Worm (Caenorhabditis elegans): ENCODE data around the gene F31A3.5.
A peak's percentile ranks its signal among the peaks of the same experiment; 100 is the strongest.

F31A3.5 gene

DNA sequence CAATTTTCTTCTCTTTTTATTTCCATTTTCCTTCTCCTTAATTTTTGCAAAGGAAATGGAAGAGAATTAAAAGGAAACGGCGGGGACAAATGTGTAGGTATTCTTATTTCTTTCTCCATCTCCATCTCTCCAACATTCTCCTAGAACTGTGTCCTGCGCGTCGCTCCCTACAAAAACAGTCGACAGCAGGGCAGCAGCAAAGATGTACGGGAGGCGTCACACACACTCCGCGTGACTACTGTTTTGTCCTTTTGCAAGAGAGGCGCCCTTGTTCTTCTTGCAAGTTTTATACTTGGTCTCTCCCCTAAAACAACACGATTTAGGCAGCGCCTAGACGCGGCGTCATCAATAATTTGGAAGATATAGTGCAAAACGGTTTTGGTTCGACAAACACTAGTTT is 23.4 kb downstream of the F31A3.5 start (continued):
- TF ChIP-seq sptf-1 (tag; optimal IDR thresholded peaks at IDR 0.05): no peak
- TF ChIP-seq lin-35 (GFP tag; optimal IDR thresholded peaks at IDR 0.05): peak in 1 of 2 experiments; percentile 35
- TF ChIP-seq mdl-1 (tag; optimal IDR thresholded peaks at IDR 0.05): peak in 1 of 2 experiments; percentile 67
- TF ChIP-seq unc-86 (tag; optimal IDR thresholded peaks at IDR 0.05): no peak
- peak; percentile 74 for TF ChIP-seq lin-14 (GFP tag; optimal IDR thresholded peaks at IDR 0.05)
- TF ChIP-seq mep-1 (tag; optimal IDR thresholded peaks at IDR 0.05): peak; percentile 24
- no peak for TF ChIP-seq lin-15B (tag; optimal IDR thresholded peaks at IDR 0.05)
- peak; percentile 4 for TF ChIP-seq nhr-90 (tag; optimal IDR thresholded peaks at IDR 0.05; ENCODE audit: poor library complexity)

- TF ChIP-seq nhr-20 (tag; optimal IDR thresholded peaks at IDR 0.05) (no peak), nhr-19 (GFP tag; conservative IDR thresholded peaks at IDR 0.05) (no peak), unc-98 (GFP tag; IDR thresholded peaks at IDR 0.05) (no peak), hlh-17 (GFP tag; optimal IDR thresholded peaks at IDR 0.05; ENCODE audit: borderline replicate concordance) (no peak), efl-3 (GFP tag; optimal IDR thresholded peaks at IDR 0.05) (no peak), lin-35 (GFP tag; optimal IDR thresholded peaks at IDR 0.05) (no peak)
These were observed 25.8 kb downstream of the F31A3.5 start for ce11 chrX:17537568-17537967.

- no peak for TF ChIP-seq efl-1 (optimal IDR thresholded peaks at IDR 0.05)
- TF ChIP-seq efl-1 (GFP tag; optimal IDR thresholded peaks at IDR 0.05 in 1 of 2): no peak
- TF ChIP-seq ces-1 (GFP tag; optimal IDR thresholded peaks at IDR 0.05): no peak
- TF ChIP-seq nhr-77 (tag; optimal IDR thresholded peaks at IDR 0.05): no peak
- no peak for TF ChIP-seq nhr-76 (tag; optimal IDR thresholded peaks at IDR 0.05)
- no peak for TF ChIP-seq ceh-82 (tag; optimal IDR thresholded peaks at IDR 0.05)
- no peak for TF ChIP-seq mab-9 (GFP tag; IDR thresholded peaks at IDR 0.05)
- peak; percentile 40 for TF ChIP-seq lin-14 (GFP tag; optimal IDR thresholded peaks at IDR 0.05)
- TF ChIP-seq pag-3 (tag; optimal IDR thresholded peaks at IDR 0.05; ENCODE audit: borderline replicate concordance, insufficient read depth): no peak
- TF ChIP-seq xbp-1 (tag; optimal IDR thresholded peaks at IDR 0.05): no peak
- TF ChIP-seq lin-13 (GFP tag; optimal IDR thresholded peaks at IDR 0.05): no peak
- TF ChIP-seq snu-23 (GFP tag; optimal IDR thresholded peaks at IDR 0.05): no peak
- peak; percentile 2 for TF ChIP-seq nhr-71 (tag; optimal IDR thresholded peaks at IDR 0.05)
- no peak for TF ChIP-seq nhr-28 (tag; optimal IDR thresholded peaks at IDR 0.05)
- TF ChIP-seq ets-5 (GFP tag; IDR thresholded peaks at IDR 0.05): no peak
- no peak for TF ChIP-seq sox-4 (tag; optimal IDR thresholded peaks at IDR 0.05)
- no peak for TF ChIP-seq snpc-4 (tag; optimal IDR thresholded peaks at IDR 0.05)
- no peak for TF ChIP-seq unc-98 (GFP tag; IDR thresholded peaks at IDR 0.05)
- TF ChIP-seq unc-86 (tag; optimal IDR thresholded peaks at IDR 0.05): no peak
- TF ChIP-seq zip-4 (GFP tag; optimal IDR thresholded peaks at IDR 0.05): no peak
- TF ChIP-seq dsc-1 (tag; optimal IDR thresholded peaks at IDR 0.05): peak; percentile 62
- no peak for TF ChIP-seq zag-1 (tag; optimal IDR thresholded peaks at IDR 0.05)
- no peak for TF ChIP-seq fkh-8 (tag; optimal IDR thresholded peaks at IDR 0.05)
- no peak for TF ChIP-seq nhr-19 (GFP tag; conservative IDR thresholded peaks at IDR 0.05)
- TF ChIP-seq irx-1 (tag; optimal IDR thresholded peaks at IDR 0.05): no peak
- no peak for TF ChIP-seq dpl-1 (GFP tag; optimal IDR thresholded peaks at IDR 0.05)
- peak; percentile 11 for TF ChIP-seq nhr-20 (tag; optimal IDR thresholded peaks at IDR 0.05)
These were observed 28.5 kb downstream of the F31A3.5 start for ce11 chrX:17534877-17535276.

ce11 chrX:17534014-17534465 is 29.4 kb downstream of the F31A3.5 start, which contains the start of gene F31A3.3:
F31A3.3 (minus strand) TSS chrX:17534064.
- TF ChIP-seq lir-3 (tag; optimal IDR thresholded peaks at IDR 0.05; ENCODE audit: poor library complexity) (no peak), elt-2 (tag; optimal IDR thresholded peaks at IDR 0.05) (peak; percentile 60), nhr-71 (tag; optimal IDR thresholded peaks at IDR 0.05) (peak; percentile 11), ztf-4 (tag; optimal IDR thresholded peaks at IDR 0.05) (no peak), lin-14 (GFP tag; optimal IDR thresholded peaks at IDR 0.05) (peak; percentile 25), lsy-2 (tag; optimal IDR thresholded peaks at IDR 0.05) (no peak), nhr-237 (tag; optimal IDR thresholded peaks at IDR 0.05) (no peak), ceh-82 (tag; optimal IDR thresholded peaks at IDR 0.05) (no peak), ama-1 (optimal IDR thresholded peaks at IDR 0.05) (no peak), nhr-11 (tag; optimal IDR thresholded peaks at IDR 0.05) (no peak), elt-3 (tag; optimal IDR thresholded peaks at IDR 0.05) (no peak), pax-3 (tag; optimal IDR thresholded peaks at IDR 0.05) (no peak), fkh-10 (GFP tag; optimal IDR thresholded peaks at IDR 0.05) (no peak), mdl-1 (tag; optimal IDR thresholded peaks at IDR 0.05) (peak in 1 of 2 experiments; percentile 2), lin-35 (GFP tag; optimal IDR thresholded peaks at IDR 0.05) (no peak), pag-3 (tag; optimal IDR thresholded peaks at IDR 0.05; ENCODE audit: borderline replicate concordance, insufficient read depth) (no peak)
